Worm (Caenorhabditis elegans): ENCODE data around the gene srx-80.

srx-80 gene

DNA sequence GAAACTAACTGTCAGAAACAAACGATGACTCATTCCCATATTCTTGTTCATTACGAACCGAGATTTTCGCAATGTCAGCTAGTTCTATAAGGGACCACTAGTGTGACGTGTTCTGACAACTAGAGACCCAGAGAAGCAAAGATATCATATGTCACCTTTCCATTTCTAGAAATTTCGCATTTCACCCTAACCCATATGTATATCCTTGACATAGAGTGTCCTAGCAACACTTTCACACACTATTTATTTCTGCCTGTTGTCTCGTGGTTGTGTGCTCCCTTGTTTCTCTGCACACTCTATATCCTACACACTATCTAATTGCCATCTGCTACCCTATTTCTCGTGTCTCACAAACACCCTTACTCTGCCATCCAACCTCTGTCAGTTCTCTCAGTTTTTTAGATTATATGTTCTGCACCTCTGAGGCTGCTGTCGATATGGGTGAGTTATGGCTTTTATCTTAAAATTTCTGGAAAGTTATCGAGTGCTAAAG lies 44.6 kb upstream of the srx-80 start, which contains the start of the genes F38B7.17 and F38B7.3 (continued):
- peak; percentile 77 for TF ChIP-seq swsn-7 (tag; optimal IDR thresholded peaks at IDR 0.05)
- TF ChIP-seq nhr-76 (tag; optimal IDR thresholded peaks at IDR 0.05) = no peak
- TF ChIP-seq nhr-47 (tag; optimal IDR thresholded peaks at IDR 0.05) = peak; percentile 79
- TF ChIP-seq efl-3 (GFP tag; optimal IDR thresholded peaks at IDR 0.05) = no peak
- peak; percentile 18 for TF ChIP-seq snpc-4 (tag; optimal IDR thresholded peaks at IDR 0.05)
- TF ChIP-seq lsy-2 (tag; optimal IDR thresholded peaks at IDR 0.05) = peak; percentile 53 to 68
- peak; percentile 46 for TF ChIP-seq fos-1 (tag; optimal IDR thresholded peaks at IDR 0.05)
- no peak for TF ChIP-seq unc-62 (GFP tag; optimal IDR thresholded peaks at IDR 0.05)
- TF ChIP-seq unc-98 (GFP tag; IDR thresholded peaks at IDR 0.05) = no peak
- TF ChIP-seq rnt-1 (tag; optimal IDR thresholded peaks at IDR 0.05) = peak; percentile 47
- TF ChIP-seq tlp-1 (tag; optimal IDR thresholded peaks at IDR 0.05) = no peak
- no peak for TF ChIP-seq ceh-63 (GFP tag; optimal IDR thresholded peaks at IDR 0.05)
- TF ChIP-seq dpl-1 (GFP tag; optimal IDR thresholded peaks at IDR 0.05) = peak; percentile 26 to 39 (median 34)
- TF ChIP-seq mef-2 (tag; optimal IDR thresholded peaks at IDR 0.05) = no peak
- no peak for TF ChIP-seq egl-27 (tag; optimal IDR thresholded peaks at IDR 0.05)
- TF ChIP-seq efl-1 (optimal IDR thresholded peaks at IDR 0.05) = peak; percentile 72 to 77
- peak; percentile 43 to 92 for TF ChIP-seq efl-1 (GFP tag; optimal IDR thresholded peaks at IDR 0.05 in 1 of 2)
- no peak for TF ChIP-seq nhr-12 (tag; optimal IDR thresholded peaks at IDR 0.05)
- TF ChIP-seq ztf-11 (tag; optimal IDR thresholded peaks at IDR 0.05) = peak in 1 of 2 experiments; percentile 2
- peak; percentile 8 for TF ChIP-seq lin-13 (GFP tag; optimal IDR thresholded peaks at IDR 0.05)
- TF ChIP-seq C04F5.9 (tag; optimal IDR thresholded peaks at IDR 0.05) = no peak
- no peak for TF ChIP-seq sup-37 (GFP tag; optimal IDR thresholded peaks at IDR 0.05)
- TF ChIP-seq egl-13 (tag; optimal IDR thresholded peaks at IDR 0.05) = no peak
- TF ChIP-seq mep-1 (tag; optimal IDR thresholded peaks at IDR 0.05) = peak; percentile 80
- TF ChIP-seq dsc-1 (tag; optimal IDR thresholded peaks at IDR 0.05) = peak; percentile 41
- TF ChIP-seq mab-9 (GFP tag; IDR thresholded peaks at IDR 0.05) = no peak
- peak; percentile 39 for TF ChIP-seq sox-4 (tag; optimal IDR thresholded peaks at IDR 0.05)
- TF ChIP-seq C16A3.4 (tag; optimal IDR thresholded peaks at IDR 0.05) = no peak
- no peak for TF ChIP-seq fkh-4 (tag; optimal IDR thresholded peaks at IDR 0.05; ENCODE audit: borderline replicate concordance)
- peak; percentile 30 for TF ChIP-seq ztf-4 (tag; optimal IDR thresholded peaks at IDR 0.05)
- TF ChIP-seq nhr-85 (tag) = peak; percentile 73
- TF ChIP-seq nhr-237 (tag; optimal IDR thresholded peaks at IDR 0.05) = no peak
- no peak for TF ChIP-seq sptf-1 (tag; optimal IDR thresholded peaks at IDR 0.05)
- TF ChIP-seq elt-3 (tag; optimal IDR thresholded peaks at IDR 0.05) = no peak
- TF ChIP-seq ceh-82 (tag; optimal IDR thresholded peaks at IDR 0.05) = peak in 1 of 3 experiments; percentile 9
- no peak for TF ChIP-seq fkh-10 (GFP tag; optimal IDR thresholded peaks at IDR 0.05)
- no peak for TF ChIP-seq grh-1 (GFP tag; IDR thresholded peaks at IDR 0.05)
- no peak for TF ChIP-seq C34B4.2 (tag; optimal IDR thresholded peaks at IDR 0.05)
- TF ChIP-seq nhr-11 (tag; optimal IDR thresholded peaks at IDR 0.05) = peak; percentile 67
- TF ChIP-seq lin-14 (GFP tag; optimal IDR thresholded peaks at IDR 0.05) = peak; percentile 87
- TF ChIP-seq ama-1 (optimal IDR thresholded peaks at IDR 0.05) = no peak
- TF ChIP-seq aha-1 (tag; optimal IDR thresholded peaks at IDR 0.05) = no peak
- TF ChIP-seq nhr-84 (tag; optimal IDR thresholded peaks at IDR 0.05) = no peak
- no peak for TF ChIP-seq hlh-4 (tag; optimal IDR thresholded peaks at IDR 0.05)
- no peak for TF ChIP-seq ceh-90 (tag; optimal IDR thresholded peaks at IDR 0.05)
- peak; percentile 84 for TF ChIP-seq nhr-71 (tag; optimal IDR thresholded peaks at IDR 0.05)
- TF ChIP-seq nhr-19 (GFP tag; conservative IDR thresholded peaks at IDR 0.05) = peak; percentile 19; the same call in 1 of the 2 replicates
- no peak for TF ChIP-seq pqm-1 (tag; optimal IDR thresholded peaks at IDR 0.05)
- TF ChIP-seq nhr-77 (tag; optimal IDR thresholded peaks at IDR 0.05) = peak; percentile 43
- no peak for TF ChIP-seq Y116A8C.19 (tag; optimal IDR thresholded peaks at IDR 0.05; ENCODE audit: borderline replicate concordance)
- TF ChIP-seq nhr-28 (tag; optimal IDR thresholded peaks at IDR 0.05) = no peak
